Fruit fly (Drosophila melanogaster): ENCODE data around the gene Sr-CIV.
A peak's percentile ranks its signal among the peaks of the same experiment; 100 is the strongest.

The Sr-CIV gene

dm6 chr2L:3569892-3570291 is 46.0 kb upstream of the Sr-CIV start:
- TF ChIP-seq rgr (GFP tag; optimal IDR thresholded peaks at IDR 0.05), result no peak
- no peak for TF ChIP-seq brk (GFP tag; optimal IDR thresholded peaks at IDR 0.05)
- TF ChIP-seq psq (GFP tag; optimal IDR thresholded peaks at IDR 0.05), result peak; percentile 6
- TF ChIP-seq foxo (GFP tag; optimal IDR thresholded peaks at IDR 0.05), result peak in 1 of 2 experiments; percentile 10
- peak; percentile 33 for TF ChIP-seq HLH106 (tag; optimal IDR thresholded peaks at IDR 0.05)
- peak; percentile 15 for TF ChIP-seq h (GFP tag; optimal IDR thresholded peaks at IDR 0.05)
- peak; percentile 38 for TF ChIP-seq fru (GFP tag; optimal IDR thresholded peaks at IDR 0.05)
- TF ChIP-seq tai (GFP tag; optimal IDR thresholded peaks at IDR 0.05), result no peak

dm6 chr2L:3567394-3567793 is 43.5 kb upstream of the Sr-CIV start:
- TF ChIP-seq dl (GFP tag; optimal IDR thresholded peaks at IDR 0.05; ENCODE audit: insufficient read depth in 1 of 2, partially characterized antibody in 2 of 2) (no peak), GATAd (GFP tag; optimal IDR thresholded peaks at IDR 0.05) (no peak), fru (GFP tag; optimal IDR thresholded peaks at IDR 0.05) (peak; percentile 38), Hr83 (GFP tag; optimal IDR thresholded peaks at IDR 0.05; ENCODE audit: poor library complexity, severe bottlenecking) (no peak), tai (GFP tag; optimal IDR thresholded peaks at IDR 0.05) (no peak), OdsH (GFP tag; optimal IDR thresholded peaks at IDR 0.05) (peak; percentile 18), h (GFP tag; optimal IDR thresholded peaks at IDR 0.05) (peak; percentile 52), CrebA (GFP tag; optimal IDR thresholded peaks at IDR 0.05; ENCODE audit: borderline replicate concordance) (no peak), Jra (GFP tag; optimal IDR thresholded peaks at IDR 0.05) (no peak), CG32264 (GFP tag; optimal IDR thresholded peaks at IDR 0.05) (no peak), woc (GFP tag; optimal IDR thresholded peaks at IDR 0.05) (peak; percentile 41), foxo (GFP tag; optimal IDR thresholded peaks at IDR 0.05) (peak in 1 of 2 experiments; percentile 18), HLH106 (tag; optimal IDR thresholded peaks at IDR 0.05) (peak; percentile 1), ey (GFP tag; optimal IDR thresholded peaks at IDR 0.05) (peak; percentile 24)

- TF ChIP-seq Rel (GFP tag; optimal IDR thresholded peaks at IDR 0.05) (no peak), Rel (tag; optimal IDR thresholded peaks at IDR 0.05) (no peak), foxo (GFP tag; optimal IDR thresholded peaks at IDR 0.05) (peak in 1 of 2 experiments; percentile 67), pan (optimal IDR thresholded peaks at IDR 0.05) (no peak), OdsH (GFP tag; optimal IDR thresholded peaks at IDR 0.05) (peak; percentile 47), Mio (GFP tag; optimal IDR thresholded peaks at IDR 0.05) (no peak), Vsx2 (GFP tag; optimal IDR thresholded peaks at IDR 0.05; ENCODE audit: partially characterized antibody) (no peak), br (GFP tag; optimal IDR thresholded peaks at IDR 0.05) (peak; percentile 43), Dif (GFP tag; optimal IDR thresholded peaks at IDR 0.05; ENCODE audit: partially characterized antibody) (no peak), Hr78 (GFP tag; optimal IDR thresholded peaks at IDR 0.05) (no peak), woc (GFP tag; optimal IDR thresholded peaks at IDR 0.05) (peak; percentile 28), fru (GFP tag; optimal IDR thresholded peaks at IDR 0.05) (peak; percentile 54), Hnf4 (GFP tag; optimal IDR thresholded peaks at IDR 0.05) (peak; percentile 45), dmrt93B (GFP tag; optimal IDR thresholded peaks at IDR 0.05) (peak; percentile 38), tai (GFP tag; optimal IDR thresholded peaks at IDR 0.05) (no peak), psq (GFP tag; optimal IDR thresholded peaks at IDR 0.05) (peak; percentile 28), N (GFP tag; optimal IDR thresholded peaks at IDR 0.05) (no peak), HLH106 (tag; optimal IDR thresholded peaks at IDR 0.05) (peak; percentile 50), Hr83 (GFP tag; optimal IDR thresholded peaks at IDR 0.05; ENCODE audit: poor library complexity, severe bottlenecking) (no peak), dl (GFP tag; optimal IDR thresholded peaks at IDR 0.05; ENCODE audit: insufficient read depth in 1 of 2, partially characterized antibody in 2 of 2) (no peak), ey (GFP tag; optimal IDR thresholded peaks at IDR 0.05) (peak; percentile 64), Sp1 (GFP tag; optimal IDR thresholded peaks at IDR 0.05) (peak; percentile 50), Myc (optimal IDR thresholded peaks at IDR 0.05) (no peak), CG9705 (GFP tag; optimal IDR thresholded peaks at IDR 0.05) (no peak), rgr (GFP tag; optimal IDR thresholded peaks at IDR 0.05) (peak; percentile 47), h (GFP tag; optimal IDR thresholded peaks at IDR 0.05) (peak; percentile 71)
Measured at dm6 chr2L:3566532-3566931, 42.7 kb upstream of the Sr-CIV start.

dm6 chr2L:3564556-3564955 is 40.7 kb upstream of the Sr-CIV start:
- TF ChIP-seq CrebA (GFP tag; optimal IDR thresholded peaks at IDR 0.05; ENCODE audit: borderline replicate concordance), result no peak
- TF ChIP-seq pan (optimal IDR thresholded peaks at IDR 0.05), result no peak
- TF ChIP-seq Hr83 (GFP tag; optimal IDR thresholded peaks at IDR 0.05; ENCODE audit: poor library complexity, severe bottlenecking), result no peak
- no peak for TF ChIP-seq dmrt93B (GFP tag; optimal IDR thresholded peaks at IDR 0.05)
- TF ChIP-seq tai (GFP tag; optimal IDR thresholded peaks at IDR 0.05), result no peak
- no peak for TF ChIP-seq Sp1 (GFP tag; optimal IDR thresholded peaks at IDR 0.05)
- TF ChIP-seq Rel (GFP tag; optimal IDR thresholded peaks at IDR 0.05), result no peak
- TF ChIP-seq Rel (tag; optimal IDR thresholded peaks at IDR 0.05), result peak; percentile 77
- TF ChIP-seq psq (GFP tag; optimal IDR thresholded peaks at IDR 0.05), result no peak

Measured in whole organism, wandering third instar larva.